Worm (Caenorhabditis elegans) whole organism, L4/young adult: ENCODE measurements around the gene ugt-52.

Experiments
- W03F9.2 ChIP-seq: fragments of 150-350 bp; optimal IDR thresholded peaks from 2 replicates; lab custom pipeline; 2014; ENCODE audit warnings: missing biosample characterization, missing genetic modification characterization
- dao-5 ChIP-seq: sonication (generic microtip); optimal IDR thresholded peaks from 2 replicates; lab custom pipeline; 2016; ENCODE audit warnings: missing genotype, missing genetic modification characterization, moderate library complexity, missing compliant biosample characterization
- him-1 ChIP-seq: sonication (generic microtip); optimal IDR thresholded peaks from 2 replicates; lab custom pipeline; 2016; ENCODE audit warnings: missing genotype, missing genetic modification reagents, missing genetic modification characterization, missing compliant biosample characterization

DNA sequence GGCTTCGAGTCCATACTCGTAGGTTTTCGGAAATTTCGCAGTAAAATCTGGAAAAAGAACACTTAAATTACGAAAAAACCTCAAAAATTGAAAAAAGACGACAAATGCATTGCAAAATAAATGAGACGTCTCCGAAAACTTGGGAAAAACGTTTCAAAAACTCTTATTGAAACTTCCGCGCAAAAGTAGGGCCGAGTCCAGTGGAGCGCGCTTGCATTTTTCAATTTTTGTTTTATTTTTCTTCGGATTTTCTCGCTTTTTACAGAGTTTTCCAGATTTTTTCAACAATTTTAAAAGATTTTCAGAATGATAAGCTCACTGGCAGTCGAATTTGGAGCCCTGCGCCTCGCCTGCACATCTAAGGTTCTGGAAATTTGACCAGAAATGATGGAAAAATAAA, 5.7 kb upstream of the ugt-52 start, which contains the start of gene mrpl-2:
- TF ChIP-seq W03F9.2 (tag; lab: Kevin White, UChicago) (no peak), dao-5 (tag; lab: Kevin White, UChicago) (no peak), him-1 (no peak)
